Fruit fly (Drosophila melanogaster) Kc167 (cell line): ENCODE data around the gene parvin.

Experiments used
- Myc ChIP-seq: fragments of >200 bp; optimal IDR thresholded peaks from 2 replicates; lab custom pipeline; 2017; ENCODE audit warnings: missing external identifiers
- Sin3A ChIP-seq: fragments of >200 bp; optimal IDR thresholded peaks from 2 replicates; lab custom pipeline; 2018; ENCODE audit warnings: missing external identifiers
- h ChIP-seq: fragments of >200 bp; optimal IDR thresholded peaks from 3 replicates; lab custom pipeline; 2018; ENCODE audit warnings: missing external identifiers
- psq ChIP-seq: fragments of >200 bp; optimal IDR thresholded peaks from 2 replicates; lab custom pipeline; 2017; ENCODE audit warnings: missing external identifiers
- ttk ChIP-seq: sonication (Bioruptor generic); optimal IDR thresholded peaks from 2 replicates; lab custom pipeline; 2017; ENCODE audit warnings: missing external identifiers

- TF ChIP-seq psq (lab: Kevin White, UChicago) (no peak), Sin3A (lab: Kevin White, UChicago) (no peak), h (lab: Kevin White, UChicago) (no peak), ttk (lab: Kevin White, UChicago) (no peak), Myc (lab: Kevin White, UChicago) (no peak)
Observed at dm6 chrX:19788621-19788944, 42.7 kb downstream of the parvin start.
